Worm (Caenorhabditis elegans): ENCODE measurements around the gene hif-1.

- no peak for TF ChIP-seq ceh-22 (tag; optimal IDR thresholded peaks at IDR 0.05)
- TF ChIP-seq mec-3 (tag; optimal IDR thresholded peaks at IDR 0.05; ENCODE audit: borderline replicate concordance), result no peak
- no peak for TF ChIP-seq rnt-1 (tag; optimal IDR thresholded peaks at IDR 0.05)
- no peak for TF ChIP-seq unc-3 (GFP tag; conservative IDR thresholded peaks at IDR 0.05)
- TF ChIP-seq unc-3 (tag; optimal IDR thresholded peaks at IDR 0.05), result no peak
- no peak for TF ChIP-seq elt-2 (tag; optimal IDR thresholded peaks at IDR 0.05)
- no peak for TF ChIP-seq pqm-1 (tag; optimal IDR thresholded peaks at IDR 0.05)
- no peak for TF ChIP-seq lim-6 (tag; optimal IDR thresholded peaks at IDR 0.05)
- no peak for TF ChIP-seq pag-3 (tag; optimal IDR thresholded peaks at IDR 0.05; ENCODE audit: borderline replicate concordance)
- no peak for TF ChIP-seq zip-5 (tag; optimal IDR thresholded peaks at IDR 0.05)
- no peak for TF ChIP-seq ceh-6 (GFP tag; optimal IDR thresholded peaks at IDR 0.05)
Measured at ce11 chrV:20776761-20777160, 3.4 kb upstream of the hif-1 start.

Data from whole organism, late embryonic.